Worm (Caenorhabditis elegans): ENCODE data around the gene sap-140.

- TF ChIP-seq W03F9.2 (tag; optimal IDR thresholded peaks at IDR 0.05) (no peak), him-1 (tag; optimal IDR thresholded peaks at IDR 0.05) (no peak), dao-5 (tag; optimal IDR thresholded peaks at IDR 0.05) (no peak)
These were observed 14.8 kb upstream of the sap-140 start for ce11 chrIII:7484765-7485164.
